Fruit fly (Drosophila melanogaster): ENCODE measurements around the gene mRpS31.

Gene mRpS31

dm6 chr3L:16019144-16020006 lies 14.4 kb downstream of the mRpS31 start (continued):
- no peak for TF ChIP-seq spab (GFP tag; optimal IDR thresholded peaks at IDR 0.05)
- TF ChIP-seq CG6854 (GFP tag; optimal IDR thresholded peaks at IDR 0.05), result no peak
- peak; percentile 55 for TF ChIP-seq CG3919 (GFP tag; optimal IDR thresholded peaks at IDR 0.05)
- TF ChIP-seq CG6163 (GFP tag; IDR thresholded peaks at IDR 0.05), result no peak
- peak; percentile 35 for TF ChIP-seq acj6 (GFP tag; optimal IDR thresholded peaks at IDR 0.05)
- TF ChIP-seq CG3032 (tag; optimal IDR thresholded peaks at IDR 0.05), result no peak
- TF ChIP-seq CG11902 (GFP tag; optimal IDR thresholded peaks at IDR 0.05), result no peak
- TF ChIP-seq CG10669 (GFP tag; optimal IDR thresholded peaks at IDR 0.05), result no peak
- TF ChIP-seq CG4318 (GFP tag; optimal IDR thresholded peaks at IDR 0.05), result peak; percentile 21
- peak; percentile 22 for TF ChIP-seq pdm3 (GFP tag; optimal IDR thresholded peaks at IDR 0.05)
- TF ChIP-seq CG8119 (GFP tag; IDR thresholded peaks at IDR 0.05), result no peak
- TF ChIP-seq fd59A (GFP tag; optimal IDR thresholded peaks at IDR 0.05), result no peak
- peak; percentile 13 for TF ChIP-seq CG6276 (GFP tag; optimal IDR thresholded peaks at IDR 0.05)
- peak; percentile 29 for TF ChIP-seq Ets21C (GFP tag; optimal IDR thresholded peaks at IDR 0.05)
- peak; percentile 89 for TF ChIP-seq svp (GFP tag)
- TF ChIP-seq CG7368 (GFP tag; optimal IDR thresholded peaks at IDR 0.05), result no peak
- peak; percentile 82 for TF ChIP-seq CG8319 (GFP tag; optimal IDR thresholded peaks at IDR 0.05)
- no peak for TF ChIP-seq Eip93F (GFP tag; optimal IDR thresholded peaks at IDR 0.05)
- peak; percentile 61 for TF ChIP-seq Met (GFP tag; optimal IDR thresholded peaks at IDR 0.05)
- TF ChIP-seq Hr4 (GFP tag; optimal IDR thresholded peaks at IDR 0.05), result no peak
- no peak for TF ChIP-seq dac (GFP tag; optimal IDR thresholded peaks at IDR 0.05)
- TF ChIP-seq CG8632 (GFP tag; optimal IDR thresholded peaks at IDR 0.05), result no peak
- TF ChIP-seq Hr39 (GFP tag; optimal IDR thresholded peaks at IDR 0.05), result peak; percentile 62
- TF ChIP-seq achi (GFP tag; optimal IDR thresholded peaks at IDR 0.05), result peak; percentile 9
- TF ChIP-seq fd85E (GFP tag; optimal IDR thresholded peaks at IDR 0.05), result no peak
- no peak for TF ChIP-seq CG1621 (tag; optimal IDR thresholded peaks at IDR 0.05)

- peak; percentile 64 for TF ChIP-seq esn (GFP tag; optimal IDR thresholded peaks at IDR 0.05)
- peak in 1 of 2 experiments; percentile 28 for TF ChIP-seq salr (GFP tag; optimal IDR thresholded peaks at IDR 0.05)
- TF ChIP-seq CG6792 (GFP tag; optimal IDR thresholded peaks at IDR 0.05), result peak; percentile 48
- TF ChIP-seq CG1621 (tag; optimal IDR thresholded peaks at IDR 0.05), result peak; percentile 22
- TF ChIP-seq dac (GFP tag; optimal IDR thresholded peaks at IDR 0.05), result peak; percentile 23
- TF ChIP-seq Blimp-1 (GFP tag; optimal IDR thresholded peaks at IDR 0.05), result no peak
- TF ChIP-seq cyc (GFP tag; optimal IDR thresholded peaks at IDR 0.05), result peak; percentile 50
- peak; percentile 43 for TF ChIP-seq CG10669 (GFP tag; optimal IDR thresholded peaks at IDR 0.05)
- peak; percentile 29 for TF ChIP-seq CG7368 (GFP tag; optimal IDR thresholded peaks at IDR 0.05)
- TF ChIP-seq CG34406 (GFP tag; optimal IDR thresholded peaks at IDR 0.05), result peak; percentile 26
- no peak for TF ChIP-seq CG11902 (GFP tag; optimal IDR thresholded peaks at IDR 0.05)
- TF ChIP-seq eg (GFP tag; IDR thresholded peaks at IDR 0.05), result peak; percentile 53; the same call in 2 of the 3 replicates
- peak; percentile 80 for TF ChIP-seq CG32006 (GFP tag; optimal IDR thresholded peaks at IDR 0.05)
- peak; percentile 31 for TF ChIP-seq CG8319 (GFP tag; optimal IDR thresholded peaks at IDR 0.05)
- peak; percentile 48 for TF ChIP-seq CG6276 (GFP tag; optimal IDR thresholded peaks at IDR 0.05)
- TF ChIP-seq Eip78C (GFP tag), result peak; percentile 82
- peak; percentile 8 for TF ChIP-seq vri (GFP tag; optimal IDR thresholded peaks at IDR 0.05)
- TF ChIP-seq CG8632 (GFP tag; optimal IDR thresholded peaks at IDR 0.05), result peak; percentile 25
- no peak for TF ChIP-seq CG11762 (GFP tag; optimal IDR thresholded peaks at IDR 0.05; ENCODE audit: insufficient read depth)
- TF ChIP-seq Met (GFP tag; optimal IDR thresholded peaks at IDR 0.05), result peak; percentile 50
- peak; percentile 20 for TF ChIP-seq Lpt (GFP tag; optimal IDR thresholded peaks at IDR 0.05)
- peak; percentile 70 for TF ChIP-seq Hr4 (GFP tag; optimal IDR thresholded peaks at IDR 0.05)
- peak; percentile 36 for TF ChIP-seq net (GFP tag; optimal IDR thresholded peaks at IDR 0.05)
- TF ChIP-seq Ets96B (tag; optimal IDR thresholded peaks at IDR 0.05), result peak; percentile 46
- TF ChIP-seq topi (GFP tag; optimal IDR thresholded peaks at IDR 0.05), result peak; percentile 43
- TF ChIP-seq svp (GFP tag), result peak; percentile 71
- TF ChIP-seq OdsH (GFP tag; optimal IDR thresholded peaks at IDR 0.05), result peak; percentile 59
- no peak for TF ChIP-seq CG9139 (GFP tag; optimal IDR thresholded peaks at IDR 0.05)
- TF ChIP-seq Eip93F (GFP tag; optimal IDR thresholded peaks at IDR 0.05), result no peak
- TF ChIP-seq Eip75B (GFP tag; optimal IDR thresholded peaks at IDR 0.05), result peak; percentile 48
- peak; percentile 59 for TF ChIP-seq CG4318 (GFP tag; optimal IDR thresholded peaks at IDR 0.05)
- no peak for TF ChIP-seq fkh (GFP tag; optimal IDR thresholded peaks at IDR 0.05)
- TF ChIP-seq CG10631 (GFP tag; optimal IDR thresholded peaks at IDR 0.05), result peak; percentile 21
- no peak for TF ChIP-seq CG6854 (GFP tag; optimal IDR thresholded peaks at IDR 0.05)
- peak; percentile 60 for TF ChIP-seq achi (GFP tag; optimal IDR thresholded peaks at IDR 0.05)
Observed at dm6 chr3L:16021064-16021683, 16.2 kb downstream of the mRpS31 start.

Measured in whole organism, prepupa.